Fruit fly (Drosophila melanogaster) whole organism: ENCODE data around the gene CG15461.
"Not testable (repeated sequence)": the region's sequence is repeated elsewhere in the genome, so short reads cannot be mapped to it uniquely, and the experiment has no call there.

Experiments
- CG8478 ChIP-seq: fragments of >200 bp; optimal IDR thresholded peaks from 2 replicates; lab custom pipeline; 2018; ENCODE audit warnings: inconsistent platforms
- Dll ChIP-seq: fragments of >200 bp; optimal IDR thresholded peaks from 2 replicates; lab custom pipeline; 2017
- EcR ChIP-seq, 2 experiments: fragments of >200 bp; optimal IDR thresholded peaks; 2 replicates each; lab custom pipeline; 2017; ENCODE audit warnings: missing biosample characterization in 2 of 2, missing genetic modification characterization in 2 of 2, missing genetic modification reagents in 2 of 2
- pan ChIP-seq: fragments of >200 bp; optimal IDR thresholded peaks from 2 replicates; lab custom pipeline; 2017
- psq ChIP-seq: fragments of >200 bp; optimal IDR thresholded peaks from 2 replicates; lab custom pipeline; 2017
- usp ChIP-seq: fragments of >200 bp; optimal IDR thresholded peaks from 2 replicates; lab custom pipeline; 2017; ENCODE audit warnings: missing biosample characterization, missing genetic modification characterization, mixed read lengths

CG15461 gene

dm6 chrX:20485880-20486279, at the start of gene CG15461:
TSS of gene CG15461 (plus strand) at chrX:20486180.
- TF ChIP-seq psq (lab: Kevin White, UChicago) (no peak), Dll (lab: Kevin White, UChicago) (no peak), CG8478 (lab: Kevin White, UChicago) (no peak), EcR (GFP tag; optimal IDR thresholded peaks at IDR 0.05; lab: Kevin White, UChicago) (no peak), pan (lab: Kevin White, UChicago) (no peak), usp (GFP tag; lab: Kevin White, UChicago) (no peak)

DNA sequence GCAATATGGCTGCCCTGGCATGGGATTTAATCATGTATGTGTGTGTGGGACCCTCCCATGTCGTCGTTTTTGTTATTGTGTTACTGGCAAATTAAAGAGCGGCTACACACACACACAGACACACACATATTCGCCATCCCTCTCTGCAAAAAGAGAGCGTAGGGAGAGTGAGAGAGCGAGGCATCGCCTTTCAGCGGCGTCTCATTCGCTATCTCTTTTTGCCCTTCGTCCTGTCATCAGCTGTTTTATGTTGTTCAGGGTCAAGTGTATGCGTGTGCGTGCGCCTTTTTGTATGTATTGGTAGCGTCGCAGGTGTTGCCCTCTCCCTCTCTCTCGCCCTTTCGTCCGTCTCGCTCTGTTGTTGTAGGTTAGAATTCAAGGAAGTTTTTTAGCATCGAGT, 49.1 kb upstream of the CG15461 start:
- TF ChIP-seq Dll (lab: Kevin White, UChicago) (no peak), usp (GFP tag; lab: Kevin White, UChicago) (no peak)

dm6 chrX:20446071-20446470, 39.9 kb upstream of the CG15461 start, which contains the start of gene CG42578:
TSS of gene CG42578 (plus strand) at chrX:20446371.
- not testable (repeated sequence) for TF ChIP-seq Dll (lab: Kevin White, UChicago); CG8478 (lab: Kevin White, UChicago); EcR (GFP tag; optimal IDR thresholded peaks at IDR 0.05; lab: Kevin White, UChicago)

DNA sequence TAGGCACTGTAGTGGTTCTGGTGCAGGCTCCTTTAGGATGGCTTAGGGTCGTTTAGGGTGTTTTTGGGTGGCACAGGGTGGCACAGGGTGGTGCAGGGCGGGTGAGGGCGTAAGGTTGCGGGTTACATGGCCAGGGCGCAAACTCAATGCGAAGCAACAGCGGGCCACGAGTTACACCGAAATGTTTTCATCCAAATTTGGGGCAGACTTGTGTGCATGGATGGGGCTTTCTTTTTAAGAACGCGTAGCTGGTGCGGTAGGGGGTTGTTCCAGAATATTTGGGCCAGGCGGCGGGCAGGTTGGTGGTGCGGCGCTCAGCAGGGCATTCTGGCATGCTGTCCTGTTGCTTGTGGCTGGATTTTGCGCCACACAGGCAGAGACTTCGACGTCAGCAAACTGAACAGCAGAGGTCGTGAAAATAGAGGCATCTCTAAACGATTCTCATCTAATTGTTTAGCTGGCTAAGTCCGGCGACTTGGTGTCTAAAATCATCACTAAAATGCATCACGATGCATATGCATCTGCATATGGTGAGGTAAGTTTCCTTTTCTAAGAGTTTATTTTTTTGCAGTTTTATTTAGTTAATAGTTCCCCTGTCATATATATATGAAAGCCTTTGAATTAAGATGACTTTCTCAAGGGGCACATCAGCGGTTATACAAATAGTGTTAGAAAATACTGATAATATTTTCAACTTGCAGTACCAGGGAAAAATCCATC, 38.0 kb upstream of the CG15461 start:
- TF ChIP-seq usp (GFP tag; lab: Kevin White, UChicago) (no peak), Dll (lab: Kevin White, UChicago) (no peak), pan (lab: Kevin White, UChicago) (no peak), psq (lab: Kevin White, UChicago) (no peak), EcR (GFP tag; optimal IDR thresholded peaks at IDR 0.05; lab: Kevin White, UChicago) (no peak), CG8478 (lab: Kevin White, UChicago) (no peak)

dm6 chrX:20448828-20449427, 37.1 kb upstream of the CG15461 start, which contains the start of gene tbc:
TSS of gene tbc (plus strand) at chrX:20449331.
- TF ChIP-seq usp (GFP tag; lab: Kevin White, UChicago), result no peak
- no peak for TF ChIP-seq CG8478 (lab: Kevin White, UChicago)
- TF ChIP-seq EcR (GFP tag; optimal IDR thresholded peaks at IDR 0.05; lab: Kevin White, UChicago), result no peak
- TF ChIP-seq pan (lab: Kevin White, UChicago), result no peak
- TF ChIP-seq psq (lab: Kevin White, UChicago), result no peak

DNA sequence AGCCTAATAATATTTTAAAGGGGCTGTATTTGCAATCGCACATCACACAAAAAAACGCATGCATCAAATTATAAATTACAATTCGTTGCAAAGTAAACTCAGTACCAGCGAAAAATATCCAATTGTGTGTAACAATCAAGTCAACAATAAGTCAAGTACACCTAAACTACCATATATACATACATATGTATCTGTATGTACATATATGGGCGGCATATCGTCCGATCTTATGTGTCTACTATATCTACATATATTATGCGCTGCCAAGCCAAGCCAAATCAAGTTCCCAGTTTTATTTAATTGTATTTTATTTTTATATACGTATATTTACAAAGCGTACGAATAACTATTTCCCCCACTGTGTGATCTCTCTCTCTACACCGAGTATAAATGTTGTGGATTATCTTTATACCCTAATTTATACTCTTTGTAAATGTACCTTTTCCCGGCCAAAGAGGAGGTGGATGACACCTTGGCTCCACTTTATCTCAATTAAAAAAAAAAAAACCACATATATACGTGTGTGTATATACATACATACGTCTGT, 19.5 kb upstream of the CG15461 start:
- no peak for TF ChIP-seq EcR (GFP tag; optimal IDR thresholded peaks at IDR 0.05; lab: Kevin White, UChicago)

- TF ChIP-seq CG8478 (lab: Kevin White, UChicago), result no peak
- no peak for TF ChIP-seq EcR (GFP tag; optimal IDR thresholded peaks at IDR 0.05; lab: Kevin White, UChicago)
- TF ChIP-seq usp (GFP tag; lab: Kevin White, UChicago), result no peak
- no peak for TF ChIP-seq pan (lab: Kevin White, UChicago)
These were observed 18.8 kb upstream of the CG15461 start, which contains the start of gene GstT3 for dm6 chrX:20467155-20467554. TSS of gene GstT3 (plus strand) at chrX:20467455.

DNA sequence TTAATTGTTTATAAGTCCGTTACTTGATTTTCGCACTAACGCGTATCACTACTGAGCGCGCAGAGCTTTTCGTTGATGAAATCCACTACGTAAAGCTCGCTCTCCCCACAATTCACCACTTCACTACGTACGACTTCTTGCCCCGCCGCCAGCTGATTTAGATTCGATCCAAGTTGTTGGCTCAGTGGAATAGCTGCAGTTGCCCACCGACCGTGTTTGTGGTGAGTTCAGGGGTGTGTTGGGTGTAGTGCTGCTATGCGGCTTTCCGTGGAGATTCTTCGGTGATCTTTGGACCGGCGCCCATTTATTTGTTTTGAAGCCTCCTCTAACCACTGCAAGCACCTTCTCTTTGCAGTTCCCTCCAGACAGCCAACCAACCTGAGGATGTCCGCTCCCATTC, 17.8 kb upstream of the CG15461 start:
- TF ChIP-seq Dll (lab: Kevin White, UChicago) (no peak), usp (GFP tag; lab: Kevin White, UChicago) (no peak), psq (lab: Kevin White, UChicago) (no peak), pan (lab: Kevin White, UChicago) (no peak), EcR (GFP tag; optimal IDR thresholded peaks at IDR 0.05; lab: Kevin White, UChicago) (no peak), CG8478 (lab: Kevin White, UChicago) (no peak)

- TF ChIP-seq usp (GFP tag; lab: Kevin White, UChicago), result no peak
These were observed 15.3 kb upstream of the CG15461 start for dm6 chrX:20470701-20471100.

dm6 chrX:20478674-20479073, 7.3 kb upstream of the CG15461 start:
- no peak for TF ChIP-seq pan (lab: Kevin White, UChicago)
- no peak for TF ChIP-seq EcR (GFP tag; optimal IDR thresholded peaks at IDR 0.05; lab: Kevin White, UChicago)
- TF ChIP-seq psq (lab: Kevin White, UChicago), result no peak
- no peak for TF ChIP-seq usp (GFP tag; lab: Kevin White, UChicago)
- TF ChIP-seq CG8478 (lab: Kevin White, UChicago), result no peak
- no peak for TF ChIP-seq Dll (lab: Kevin White, UChicago)

- TF ChIP-seq CG8478 (lab: Kevin White, UChicago), result no peak
- TF ChIP-seq Dll (lab: Kevin White, UChicago), result no peak
- no peak for TF ChIP-seq EcR (GFP tag; optimal IDR thresholded peaks at IDR 0.05; lab: Kevin White, UChicago)
- no peak for TF ChIP-seq usp (GFP tag; lab: Kevin White, UChicago)
- TF ChIP-seq pan (lab: Kevin White, UChicago), result no peak
- TF ChIP-seq psq (lab: Kevin White, UChicago), result no peak
These were observed 5.6 kb upstream of the CG15461 start for dm6 chrX:20480382-20480781.

- TF ChIP-seq usp (GFP tag; lab: Kevin White, UChicago), result no peak
- no peak for TF ChIP-seq pan (lab: Kevin White, UChicago)
- no peak for TF ChIP-seq Dll (lab: Kevin White, UChicago)
- TF ChIP-seq psq (lab: Kevin White, UChicago), result no peak
- TF ChIP-seq CG8478 (lab: Kevin White, UChicago), result no peak
- TF ChIP-seq EcR (GFP tag; optimal IDR thresholded peaks at IDR 0.05; lab: Kevin White, UChicago), result no peak
These were observed 4.6 kb upstream of the CG15461 start for dm6 chrX:20481404-20481803.
